Fruit fly (Drosophila melanogaster) whole organism: ENCODE results near the gene CG42335.

Experiments used
- EcR ChIP-seq, 2 experiments: fragments of >200 bp; optimal IDR thresholded peaks; 2 replicates each; lab custom pipeline; 2017; ENCODE audit warnings: missing biosample characterization in 2 of 2, missing genetic modification characterization in 2 of 2, missing genetic modification reagents in 2 of 2
- pan ChIP-seq: fragments of >200 bp; optimal IDR thresholded peaks from 2 replicates; lab custom pipeline; 2017

- TF ChIP-seq pan (lab: Kevin White, UChicago) = no peak
- TF ChIP-seq EcR (GFP tag; optimal IDR thresholded peaks at IDR 0.05; lab: Kevin White, UChicago) = peak; percentile 32 to 93
Measured at dm6 chr3R:21782295-21782922, 23.8 kb downstream of the CG42335 start, which contains the start of gene tsl.
